Fruit fly (Drosophila melanogaster) whole organism, embryonic: ENCODE results near the gene Vdup1.
A peak's percentile ranks its signal among the peaks of the same experiment; 100 is the strongest.

Source experiments
- B-H2 ChIP-seq: fragments of 200-800 bp; sonication (Bioruptor generic); optimal IDR thresholded peaks from 2 replicates; lab custom pipeline; 2018; ENCODE audit warnings: missing biosample characterization, mild to moderate bottlenecking, missing genetic modification characterization
- CG10147 ChIP-seq: fragments of 200-800 bp; sonication (Bioruptor generic); optimal IDR thresholded peaks from 2 replicates; lab custom pipeline; 2019; ENCODE audit warnings: missing biosample characterization, mild to moderate bottlenecking, missing genetic modification characterization, moderate library complexity
- CG10366 ChIP-seq: fragments of 200-800 bp; sonication (Bioruptor generic); IDR thresholded peaks from 2 replicates; pipeline ENCODE4 v1.3.6; 2022; ENCODE audit warnings: missing biosample characterization, missing genetic modification characterization
- CG1233 ChIP-seq: fragments of 200-800 bp; sonication (Bioruptor generic); optimal IDR thresholded peaks from 4 replicates; lab custom pipeline; 2018; ENCODE audit warnings: missing biosample characterization, mild to moderate bottlenecking, missing genetic modification characterization
- CG15011 ChIP-seq: fragments of 200-800 bp; sonication (Bioruptor generic); optimal IDR thresholded peaks from 3 replicates; lab custom pipeline; 2018; ENCODE audit warnings: missing biosample characterization, mild to moderate bottlenecking, missing genetic modification characterization
- CG15479 ChIP-seq: fragments of 200-800 bp; sonication (Bioruptor generic); optimal IDR thresholded peaks from 3 replicates; lab custom pipeline; 2019; ENCODE audit warnings: missing biosample characterization, mild to moderate bottlenecking, missing genetic modification characterization, moderate library complexity
- CG16815 ChIP-seq: fragments of 200-800 bp; sonication (Bioruptor generic); optimal IDR thresholded peaks from 3 replicates; lab custom pipeline; 2017; ENCODE audit warnings: missing biosample characterization, mild to moderate bottlenecking, missing genetic modification characterization
- CG2199 ChIP-seq: fragments of 200-800 bp; sonication (Bioruptor generic); IDR thresholded peaks from 3 replicates; pipeline ENCODE4 v1.3.6; 2022; ENCODE audit warnings: missing biosample characterization, missing genetic modification characterization
- CG30020 ChIP-seq: fragments of 200-800 bp; optimal IDR thresholded peaks from 2 replicates; lab custom pipeline; 2019; ENCODE audit warnings: missing biosample characterization, mild to moderate bottlenecking, missing genetic modification characterization, moderate library complexity
- CG30431 ChIP-seq: fragments of 200-800 bp; sonication (Bioruptor generic); optimal IDR thresholded peaks from 2 replicates; lab custom pipeline; 2017; ENCODE audit warnings: missing biosample characterization, missing genetic modification characterization
- CG33557 ChIP-seq: fragments of 200-800 bp; sonication (Bioruptor generic); optimal IDR thresholded peaks from 2 replicates; lab custom pipeline; 2019; ENCODE audit warnings: missing biosample characterization, mild to moderate bottlenecking, missing genetic modification characterization, moderate library complexity
- CG4360 ChIP-seq: fragments of 200-800 bp; sonication (Bioruptor generic); IDR thresholded peaks from 2 replicates; pipeline ENCODE4 v1.3.6; 2022; ENCODE audit warnings: missing biosample characterization, missing genetic modification characterization
- CG6175 ChIP-seq: fragments of 200-800 bp; sonication (Bioruptor generic); IDR thresholded peaks from 3 replicates; pipeline ENCODE4 v1.3.6; 2022; ENCODE audit warnings: missing biosample characterization, missing genetic modification characterization
- CG6765 ChIP-seq: fragments of 200-800 bp; sonication (Bioruptor generic); optimal IDR thresholded peaks from 3 replicates; lab custom pipeline; 2017; ENCODE audit warnings: missing biosample characterization, mild to moderate bottlenecking, missing genetic modification characterization
- CG9609 ChIP-seq: fragments of 200-800 bp; sonication (Bioruptor generic); optimal IDR thresholded peaks from 3 replicates; lab custom pipeline; 2016; ENCODE audit warnings: missing biosample characterization, missing genetic modification characterization
- CG9817 ChIP-seq: fragments of 200-800 bp; sonication (Bioruptor generic); optimal IDR thresholded peaks from 2 replicates; lab custom pipeline; 2018; ENCODE audit warnings: missing biosample characterization, mild to moderate bottlenecking, missing genetic modification characterization, moderate library complexity
- Doc3 ChIP-seq: fragments of 200-800 bp; sonication (Bioruptor generic); IDR thresholded peaks from 3 replicates; pipeline ENCODE4 v1.3.6; 2022; ENCODE audit warnings: missing biosample characterization, missing genetic modification characterization; ENCODE audit not compliant: partially characterized antibody
- Drgx ChIP-seq: fragments of 200-800 bp; sonication (Bioruptor generic); IDR thresholded peaks from 2 replicates; pipeline ENCODE4 v1.3.6; 2022; ENCODE audit warnings: missing biosample characterization, missing genetic modification characterization
- HmgD ChIP-seq: fragments of 200-800 bp; sonication (Bioruptor generic); optimal IDR thresholded peaks from 3 replicates; lab custom pipeline; 2016; ENCODE audit warnings: missing biosample characterization, missing genetic modification characterization
- MBD-R2 ChIP-seq: fragments of 200-800 bp; sonication (Bioruptor generic); IDR thresholded peaks from 2 replicates; pipeline ENCODE4 v1.3.6; 2022; ENCODE audit warnings: missing biosample characterization, missing genetic modification characterization
- Med ChIP-seq: fragments of 200-800 bp; sonication (Bioruptor generic); peaks from one replicate; lab custom pipeline; 2016; ENCODE audit warnings: missing biosample characterization, missing genetic modification characterization, mild to moderate bottlenecking, inconsistent platforms, moderate library complexity
- Mrtf ChIP-seq: fragments of 200-800 bp; sonication (Bioruptor generic); IDR thresholded peaks from 3 replicates; pipeline ENCODE4 v1.3.6; 2022; ENCODE audit warnings: missing biosample characterization, missing genetic modification characterization
- NC2α ChIP-seq: fragments of 200-800 bp; sonication (Bioruptor generic); optimal IDR thresholded peaks from 2 replicates; lab custom pipeline; 2016; ENCODE audit warnings: missing biosample characterization, missing genetic modification characterization
- NFAT ChIP-seq: fragments of 200-800 bp; sonication (Bioruptor generic); IDR thresholded peaks from 2 replicates; pipeline ENCODE4 v1.3.6; 2022; ENCODE audit warnings: missing biosample characterization, missing genetic modification characterization
- Nf-YC ChIP-seq: fragments of 200-800 bp; optimal IDR thresholded peaks from 3 replicates; lab custom pipeline; 2019; ENCODE audit warnings: missing biosample characterization, mild to moderate bottlenecking, missing genetic modification characterization, moderate library complexity
- Oli ChIP-seq: fragments of 200-800 bp; sonication (Bioruptor generic); optimal IDR thresholded peaks from 2 replicates; lab custom pipeline; 2018; ENCODE audit warnings: missing biosample characterization, mild to moderate bottlenecking, missing genetic modification characterization, moderate library complexity
- Opbp ChIP-seq: fragments of 200-800 bp; sonication (Bioruptor generic); IDR thresholded peaks from 3 replicates; pipeline ENCODE4 v1.3.6; 2022; ENCODE audit warnings: missing biosample characterization, missing genetic modification characterization; ENCODE audit not compliant: partially characterized antibody
- Pdp1 ChIP-seq, 2 experiments: fragments of 200-800 bp; sonication (Bioruptor generic); optimal IDR thresholded peaks; 3 replicates each; lab custom pipeline; 2016; ENCODE audit warnings: missing biosample characterization in 2 of 2, missing genetic modification characterization in 2 of 2, mild to moderate bottlenecking in 1 of 2, moderate library complexity in 1 of 2
- Spps ChIP-seq: fragments of 200-800 bp; sonication (Bioruptor generic); optimal IDR thresholded peaks from 2 replicates; lab custom pipeline; 2018; ENCODE audit warnings: missing biosample characterization, mild to moderate bottlenecking, missing genetic modification characterization
- Sry-β ChIP-seq: fragments of 200-800 bp; sonication (Bioruptor generic); optimal IDR thresholded peaks from 2 replicates; lab custom pipeline; 2018; ENCODE audit warnings: missing biosample characterization, mild to moderate bottlenecking, missing genetic modification characterization, moderate library complexity
- Trl ChIP-seq, 3 experiments: fragments of >200 bp in 2 of 3; fragments of 200-800 bp in 1 of 3; sonication (Bioruptor generic) in 1 of 3; optimal IDR thresholded peaks; 2 replicates in 1 of 3; 3 replicates in 2 of 3; lab custom pipeline; 2016 to 2017; ENCODE audit warnings: missing biosample characterization in 1 of 3, missing genetic modification characterization in 1 of 3
- ac ChIP-seq: fragments of 200-800 bp; sonication (Bioruptor generic); optimal IDR thresholded peaks from 3 replicates; lab custom pipeline; 2017; ENCODE audit warnings: missing biosample characterization, mild to moderate bottlenecking, missing genetic modification characterization
- corto ChIP-seq: fragments of 200-800 bp; sonication (Bioruptor generic); optimal IDR thresholded peaks from 2 replicates; lab custom pipeline; 2016; ENCODE audit warnings: missing biosample characterization, mild to moderate bottlenecking, missing genetic modification characterization, moderate library complexity
- dmrt11E ChIP-seq: fragments of 200-800 bp; sonication (Bioruptor generic); optimal IDR thresholded peaks from 3 replicates; lab custom pipeline; 2018; ENCODE audit warnings: missing biosample characterization, mild to moderate bottlenecking, missing genetic modification characterization, moderate library complexity
- kay ChIP-seq: fragments of 200-800 bp; sonication (Bioruptor generic); optimal IDR thresholded peaks from 2 replicates; lab custom pipeline; 2016; ENCODE audit warnings: missing biosample characterization, missing genetic modification characterization
- lola ChIP-seq, 3 experiments: fragments of >200 bp in 2 of 3; fragments of 200-800 bp in 1 of 3; sonication (Bioruptor generic) in 1 of 3; optimal IDR thresholded peaks; 2 replicates each; lab custom pipeline; 2017 to 2019; ENCODE audit warnings: missing biosample characterization in 3 of 3, missing genetic modification characterization in 3 of 3, mild to moderate bottlenecking in 1 of 3, moderate library complexity in 1 of 3
- luna ChIP-seq: fragments of 200-800 bp; sonication (Bioruptor generic); optimal IDR thresholded peaks from 2 replicates; lab custom pipeline; 2016; ENCODE audit warnings: missing biosample characterization, missing genetic modification characterization
- maf-S ChIP-seq: fragments of 200-800 bp; sonication (Bioruptor generic); optimal IDR thresholded peaks from 2 replicates; lab custom pipeline; 2016; ENCODE audit warnings: missing biosample characterization, missing genetic modification characterization
- org-1 ChIP-seq: fragments of 200-800 bp; sonication (Bioruptor generic); optimal IDR thresholded peaks from 2 replicates; lab custom pipeline; 2017; ENCODE audit warnings: missing biosample characterization, missing genetic modification characterization
- p53 ChIP-seq: fragments of 200-800 bp; sonication (Bioruptor generic); optimal IDR thresholded peaks from 2 replicates; lab custom pipeline; 2016; ENCODE audit warnings: missing biosample characterization, missing genetic modification characterization
- pzg ChIP-seq: fragments of 200-800 bp; sonication (Bioruptor generic); optimal IDR thresholded peaks from 3 replicates; lab custom pipeline; 2018; ENCODE audit warnings: missing biosample characterization, mild to moderate bottlenecking, missing genetic modification characterization, moderate library complexity
- sens ChIP-seq: fragments of 200-800 bp; sonication (Bioruptor generic); peaks from one replicate; lab custom pipeline; 2016; ENCODE audit warnings: missing biosample characterization, missing genetic modification characterization
- sqz ChIP-seq: fragments of 200-800 bp; sonication (Bioruptor generic); optimal IDR thresholded peaks from 3 replicates; lab custom pipeline; 2018; ENCODE audit warnings: missing biosample characterization, mild to moderate bottlenecking, missing genetic modification characterization
- sr ChIP-seq: fragments of 200-800 bp; sonication (Bioruptor generic); IDR thresholded peaks from 3 replicates; pipeline ENCODE4 v1.3.6; 2022; ENCODE audit warnings: missing biosample characterization, missing genetic modification characterization
- stc ChIP-seq: fragments of 200-800 bp; sonication (Bioruptor generic); IDR thresholded peaks from 2 replicates; pipeline ENCODE4 v1.3.6; 2022; ENCODE audit warnings: missing biosample characterization, missing genetic modification characterization
- tx ChIP-seq: fragments of 200-800 bp; sonication (Bioruptor generic); optimal IDR thresholded peaks from 2 replicates; lab custom pipeline; 2016; ENCODE audit warnings: missing biosample characterization, missing genetic modification characterization
- vvl ChIP-seq: fragments of 200-800 bp; sonication (Bioruptor generic); IDR thresholded peaks from 2 replicates; pipeline ENCODE4 v1.3.6; 2022; ENCODE audit warnings: missing biosample characterization, missing genetic modification characterization
- wdn ChIP-seq: fragments of 200-800 bp; sonication (Bioruptor generic); IDR thresholded peaks from 2 replicates; pipeline ENCODE4 v1.3.6; 2022; ENCODE audit warnings: missing biosample characterization, missing genetic modification characterization

Vdup1 gene

dm6 chr3L:131998-132693 is 46.6 kb downstream of the Vdup1 start (continued):
- TF ChIP-seq CG9609 (GFP tag; lab: Kevin White, UChicago): no peak
- no peak for TF ChIP-seq CG30431 (GFP tag; lab: Kevin White, UChicago)
- TF ChIP-seq org-1: no peak
- peak; percentile 20 for TF ChIP-seq Nf-YC (tag; lab: Kevin White, UChicago)
- no peak for TF ChIP-seq Oli (tag; lab: Kevin White, UChicago)
- TF ChIP-seq lola (GFP tag; optimal IDR thresholded peaks at IDR 0.05; lab: Kevin White, UChicago): peak in 1 of 3 experiments; percentile 49
- TF ChIP-seq p53 (GFP tag; lab: Kevin White, UChicago): no peak
- no peak for TF ChIP-seq CG15479 (GFP tag; lab: Kevin White, UChicago)
- no peak for TF ChIP-seq HmgD
- no peak for TF ChIP-seq CG4360 (GFP tag; lab: Robert Waterston, UW)
- no peak for TF ChIP-seq MBD-R2
- TF ChIP-seq NFAT (GFP tag; lab: Robert Waterston, UW): peak; percentile 24; the same call in 1 of the 2 replicates
- TF ChIP-seq Pdp1 (GFP tag; optimal IDR thresholded peaks at IDR 0.05; lab: Kevin White, UChicago): peak in 1 of 2 experiments; percentile 53
- TF ChIP-seq CG30020: no peak
- TF ChIP-seq Mrtf (GFP tag; lab: Robert Waterston, UW): no peak
- no peak for TF ChIP-seq B-H2 (GFP tag; lab: Kevin White, UChicago)
- TF ChIP-seq tx: no peak
- no peak for TF ChIP-seq luna (GFP tag; lab: Kevin White, UChicago)
- TF ChIP-seq CG6765: peak; percentile 10
- TF ChIP-seq CG15011 (GFP tag; lab: Kevin White, UChicago): no peak
- no peak for TF ChIP-seq CG1233 (GFP tag; lab: Kevin White, UChicago)
- no peak for TF ChIP-seq CG10147 (GFP tag; lab: Kevin White, UChicago)
- peak; percentile 46; the same call in 2 of the 3 replicates for TF ChIP-seq Opbp (GFP tag; lab: Robert Waterston, UW)
- no peak for TF ChIP-seq CG16815 (GFP tag; lab: Kevin White, UChicago)
- TF ChIP-seq CG2199: peak; percentile 94
- no peak for TF ChIP-seq CG33557
- no peak for TF ChIP-seq dmrt11E (tag; lab: Kevin White, UChicago)
- no peak for TF ChIP-seq Sry-β
- TF ChIP-seq Med (GFP tag; lab: Kevin White, UChicago): peak; percentile 79
- TF ChIP-seq corto (GFP tag; lab: Kevin White, UChicago): no peak
- TF ChIP-seq maf-S (GFP tag; lab: Kevin White, UChicago): no peak
- TF ChIP-seq CG6175: 0 out of 3 replicates have a peak, but pooled peaks have one; percentile 22
- TF ChIP-seq stc: no peak

DNA sequence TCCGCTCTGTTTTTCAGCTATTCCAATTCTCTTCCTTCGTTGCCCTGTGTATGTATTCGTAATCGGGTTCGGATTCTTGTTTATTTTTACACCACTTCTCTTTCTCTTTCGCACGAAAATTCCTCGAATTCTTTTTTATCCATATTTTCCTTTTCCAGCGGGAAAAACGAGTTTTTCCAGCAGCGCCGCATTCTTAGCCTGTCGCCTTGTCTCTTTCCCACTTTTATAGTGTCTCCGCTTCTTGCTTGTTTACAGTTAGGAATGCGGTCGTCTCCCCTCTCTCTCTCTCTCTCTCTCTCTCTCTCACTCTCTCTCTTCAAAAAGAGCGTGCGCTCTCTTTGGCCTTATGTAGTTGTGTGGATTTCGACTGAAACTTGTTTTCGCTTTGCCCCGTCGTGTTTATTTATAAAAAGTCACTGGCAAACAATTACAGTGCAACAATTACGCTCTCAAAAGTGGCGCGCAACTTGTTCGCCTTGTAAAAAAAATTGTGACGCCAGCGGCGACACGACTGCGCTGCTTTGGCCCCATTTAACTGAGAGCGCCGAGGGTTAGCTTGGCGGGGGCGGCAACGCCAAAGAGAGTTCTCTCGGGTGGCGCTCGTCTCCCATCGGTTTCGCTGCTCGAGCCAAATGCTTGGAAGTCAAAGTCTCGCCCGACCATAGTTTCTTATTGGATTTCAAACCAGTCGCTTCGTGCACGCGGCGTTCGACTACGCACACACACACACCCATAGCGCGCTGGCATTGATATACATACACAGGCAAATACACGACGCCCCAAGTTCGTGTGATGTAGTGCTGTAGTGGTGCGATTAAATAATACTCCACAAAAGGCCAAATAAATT is 47.4 kb downstream of the Vdup1 start:
- TF ChIP-seq Trl (optimal IDR thresholded peaks at IDR 0.05; lab: Kevin White, UChicago): peak; percentile 97 to 100
- peak; percentile 83 for TF ChIP-seq Trl (GFP tag; optimal IDR thresholded peaks at IDR 0.05; lab: Kevin White, UChicago)
- peak; percentile 53; the same call in 1 of the 3 replicates for TF ChIP-seq CG2199
- TF ChIP-seq sr (GFP tag; lab: Robert Waterston, UW): peak; percentile 96
- TF ChIP-seq Spps (tag; lab: Kevin White, UChicago): no peak
- TF ChIP-seq Doc3: no peak
- TF ChIP-seq CG9817 (tag; lab: Kevin White, UChicago): no peak
- no peak for TF ChIP-seq CG30020
- TF ChIP-seq kay: no peak
- TF ChIP-seq vvl (GFP tag; lab: Robert Waterston, UW): peak; percentile 38; the same call in 1 of the 2 replicates
- peak; percentile 77 for TF ChIP-seq Drgx (GFP tag; lab: Robert Waterston, UW)
- TF ChIP-seq ac (GFP tag; lab: Kevin White, UChicago): no peak
- no peak; the same call in 1 of the 2 replicates for TF ChIP-seq wdn (GFP tag; lab: Robert Waterston, UW)
- no peak for TF ChIP-seq CG10366 (GFP tag; lab: Robert Waterston, UW)
- TF ChIP-seq NC2α (GFP tag; lab: Kevin White, UChicago): no peak
- TF ChIP-seq sqz (GFP tag; lab: Kevin White, UChicago): peak; percentile 100
- peak; percentile 86 for TF ChIP-seq sens (GFP tag; lab: Kevin White, UChicago)
- TF ChIP-seq pzg (GFP tag; lab: Kevin White, UChicago): no peak
